Fruit fly (Drosophila melanogaster) whole organism, embryonic: ENCODE data around the gene CG7781.

Source experiments
- Asciz ChIP-seq: fragments of 200-800 bp; sonication (Bioruptor generic); optimal IDR thresholded peaks from 2 replicates; lab custom pipeline; 2017; ENCODE audit warnings: missing biosample characterization, mild to moderate bottlenecking, missing genetic modification characterization, missing genetic modification reagents
- Atf6 ChIP-seq: fragments of 200-800 bp; sonication (Bioruptor generic); IDR thresholded peaks from 2 replicates; pipeline ENCODE4 v1.3.6; 2022; ENCODE audit warnings: missing biosample characterization, missing genetic modification characterization
- BtbVII ChIP-seq: fragments of 200-800 bp; sonication (Bioruptor generic); optimal IDR thresholded peaks from 3 replicates; lab custom pipeline; 2017; ENCODE audit warnings: missing biosample characterization, mild to moderate bottlenecking, missing genetic modification characterization
- Bteb2 ChIP-seq: fragments of 200-800 bp; sonication (Bioruptor generic); optimal IDR thresholded peaks from 2 replicates; lab custom pipeline; 2016; ENCODE audit warnings: missing biosample characterization, missing genetic modification characterization
- C15 ChIP-seq: fragments of 200-800 bp; sonication (Bioruptor generic); IDR thresholded peaks from 3 replicates; pipeline ENCODE4 v1.3.6; 2022; ENCODE audit warnings: missing biosample characterization, missing genetic modification characterization
- CG1024 ChIP-seq: fragments of 200-800 bp; sonication (Bioruptor generic); IDR thresholded peaks from 2 replicates; pipeline ENCODE4 v1.3.6; 2022; ENCODE audit warnings: missing biosample characterization, missing genetic modification characterization
- CG10431 ChIP-seq: fragments of 200-800 bp; sonication (Bioruptor generic); optimal IDR thresholded peaks from 3 replicates; lab custom pipeline; 2018; ENCODE audit warnings: missing biosample characterization, mild to moderate bottlenecking, missing genetic modification characterization
- CG10565 ChIP-seq: fragments of 200-800 bp; sonication (Bioruptor generic); optimal IDR thresholded peaks from 3 replicates; lab custom pipeline; 2016; ENCODE audit warnings: missing biosample characterization, mild to moderate bottlenecking, missing genetic modification characterization
- CG1529 ChIP-seq: fragments of 200-800 bp; sonication (Bioruptor generic); optimal IDR thresholded peaks from 3 replicates; lab custom pipeline; 2018; ENCODE audit warnings: missing biosample characterization, missing genetic modification characterization
- CG2120 ChIP-seq: fragments of 200-800 bp; sonication (Bioruptor generic); optimal IDR thresholded peaks from 3 replicates; lab custom pipeline; 2016; ENCODE audit warnings: missing biosample characterization, missing genetic modification characterization
- CG2129 ChIP-seq: fragments of 200-800 bp; sonication (Bioruptor generic); IDR thresholded peaks from 2 replicates; pipeline ENCODE4 v1.3.6; 2022; ENCODE audit warnings: missing biosample characterization, missing genetic modification characterization; ENCODE audit not compliant: partially characterized antibody
- CG3847 ChIP-seq: fragments of 200-800 bp; sonication (Bioruptor generic); IDR thresholded peaks from 2 replicates; pipeline ENCODE4 v1.3.6; 2022; ENCODE audit warnings: missing biosample characterization, missing genetic modification characterization
- CG4707 ChIP-seq: fragments of 200-800 bp; sonication (Bioruptor generic); optimal IDR thresholded peaks from 2 replicates; lab custom pipeline; 2018; ENCODE audit warnings: missing biosample characterization, mild to moderate bottlenecking, missing genetic modification characterization, moderate library complexity
- CG5953 ChIP-seq: fragments of 200-800 bp; sonication (Bioruptor generic); IDR thresholded peaks from 2 replicates; pipeline ENCODE4 v1.3.6; 2022; ENCODE audit warnings: missing biosample characterization, missing genetic modification characterization
- CG6254 ChIP-seq: fragments of 200-800 bp; sonication (Bioruptor generic); optimal IDR thresholded peaks from 3 replicates; lab custom pipeline; 2017; ENCODE audit warnings: mild to moderate bottlenecking, missing biosample characterization, missing genetic modification reagents, missing genetic modification characterization
- CG6854 ChIP-seq: fragments of 200-800 bp; sonication (Bioruptor generic); optimal IDR thresholded peaks from 3 replicates; lab custom pipeline; 2017; ENCODE audit warnings: missing biosample characterization, mild to moderate bottlenecking, missing genetic modification characterization
- CG7745 ChIP-seq: fragments of 200-800 bp; sonication (Bioruptor generic); optimal IDR thresholded peaks from 2 replicates; lab custom pipeline; 2018; ENCODE audit warnings: missing biosample characterization, mild to moderate bottlenecking, missing genetic modification characterization, moderate library complexity
- CG7963 ChIP-seq: fragments of 200-800 bp; sonication (Bioruptor generic); IDR thresholded peaks from 3 replicates; pipeline ENCODE4 v1.3.6; 2022; ENCODE audit warnings: missing biosample characterization, missing genetic modification characterization; ENCODE audit not compliant: partially characterized antibody
- CG8359 ChIP-seq: fragments of 200-800 bp; sonication (Bioruptor generic); optimal IDR thresholded peaks from 2 replicates; lab custom pipeline; 2017; ENCODE audit warnings: missing biosample characterization, mild to moderate bottlenecking, missing genetic modification characterization, borderline replicate concordance
- CG8944 ChIP-seq: fragments of 200-800 bp; sonication (Bioruptor generic); optimal IDR thresholded peaks from 3 replicates; lab custom pipeline; 2016; ENCODE audit warnings: missing biosample characterization, missing genetic modification characterization
- CrebB ChIP-seq: fragments of 200-800 bp; sonication (Bioruptor generic); optimal IDR thresholded peaks from 3 replicates; lab custom pipeline; 2018; ENCODE audit warnings: missing biosample characterization, mild to moderate bottlenecking, missing genetic modification characterization
- GATAe ChIP-seq: fragments of 200-800 bp; sonication (Bioruptor generic); conservative IDR thresholded peaks from 2 replicates; pipeline ENCODE4 v1.3.6; 2022; ENCODE audit warnings: missing biosample characterization, missing genetic modification characterization
- H2.0 ChIP-seq: fragments of 200-800 bp; sonication (Bioruptor generic); IDR thresholded peaks from 2 replicates; pipeline ENCODE4 v1.3.6; 2022; ENCODE audit warnings: missing biosample characterization, missing genetic modification characterization
- Med ChIP-seq: fragments of 200-800 bp; sonication (Bioruptor generic); peaks from one replicate; lab custom pipeline; 2016; ENCODE audit warnings: missing biosample characterization, missing genetic modification characterization, mild to moderate bottlenecking, inconsistent platforms, moderate library complexity
- Meics ChIP-seq: fragments of 200-800 bp; sonication (Bioruptor generic); optimal IDR thresholded peaks from 2 replicates; lab custom pipeline; 2017; ENCODE audit warnings: missing biosample characterization, mild to moderate bottlenecking, missing genetic modification characterization
- Mes4 ChIP-seq: fragments of 200-800 bp; sonication (Bioruptor generic); optimal IDR thresholded peaks from 2 replicates; lab custom pipeline; 2016; ENCODE audit warnings: missing biosample characterization, missing genetic modification characterization
- NFAT ChIP-seq: fragments of 200-800 bp; sonication (Bioruptor generic); IDR thresholded peaks from 2 replicates; pipeline ENCODE4 v1.3.6; 2022; ENCODE audit warnings: missing biosample characterization, missing genetic modification characterization
- Ptx1 ChIP-seq: fragments of 200-800 bp; sonication (Bioruptor generic); IDR thresholded peaks from 2 replicates; pipeline ENCODE4 v1.3.6; 2022; ENCODE audit warnings: missing biosample characterization, missing genetic modification characterization
- Scr ChIP-seq: fragments of 200-800 bp; sonication (Bioruptor generic); IDR thresholded peaks from 2 replicates; pipeline ENCODE4 v1.3.6; 2022; ENCODE audit warnings: missing biosample characterization, missing genetic modification characterization; ENCODE audit not compliant: partially characterized antibody
- Side ChIP-seq: fragments of 200-800 bp; sonication (Bioruptor generic); optimal IDR thresholded peaks from 2 replicates; lab custom pipeline; 2016; ENCODE audit warnings: missing biosample characterization, missing genetic modification characterization
- Xbp1 ChIP-seq: fragments of 200-800 bp; sonication (Bioruptor generic); optimal IDR thresholded peaks from 3 replicates; lab custom pipeline; 2016; ENCODE audit warnings: missing biosample characterization, mild to moderate bottlenecking, missing genetic modification characterization
- bab2 ChIP-seq: fragments of 200-800 bp; sonication (Bioruptor generic); optimal IDR thresholded peaks from 2 replicates; lab custom pipeline; 2016; ENCODE audit warnings: missing biosample characterization, missing genetic modification characterization
- bcd ChIP-seq: fragments of 200-800 bp; sonication (Bioruptor generic); optimal IDR thresholded peaks from 2 replicates; lab custom pipeline; 2017; ENCODE audit warnings: missing biosample characterization, mild to moderate bottlenecking, missing genetic modification characterization
- crc ChIP-seq: fragments of 200-800 bp; sonication (Bioruptor generic); optimal IDR thresholded peaks from 2 replicates; lab custom pipeline; 2016; ENCODE audit warnings: missing biosample characterization, missing genetic modification characterization
- dmrt11E ChIP-seq: fragments of 200-800 bp; sonication (Bioruptor generic); optimal IDR thresholded peaks from 3 replicates; lab custom pipeline; 2018; ENCODE audit warnings: missing biosample characterization, mild to moderate bottlenecking, missing genetic modification characterization, moderate library complexity
- fd3F ChIP-seq: fragments of 200-800 bp; sonication (Bioruptor generic); optimal IDR thresholded peaks from 2 replicates; lab custom pipeline; 2018; ENCODE audit warnings: missing biosample characterization, mild to moderate bottlenecking, missing genetic modification characterization, moderate library complexity
- fru ChIP-seq: fragments of >200 bp; optimal IDR thresholded peaks from 2 replicates; lab custom pipeline; 2017
- kni ChIP-seq: fragments of 200-800 bp; sonication (Bioruptor generic); optimal IDR thresholded peaks from 3 replicates; lab custom pipeline; 2017; ENCODE audit warnings: mild to moderate bottlenecking, missing biosample characterization, missing genetic modification reagents, missing genetic modification characterization
- lola ChIP-seq, 3 experiments: fragments of >200 bp in 2 of 3; fragments of 200-800 bp in 1 of 3; sonication (Bioruptor generic) in 1 of 3; optimal IDR thresholded peaks; 2 replicates each; lab custom pipeline; 2017 to 2019; ENCODE audit warnings: missing biosample characterization in 3 of 3, missing genetic modification characterization in 3 of 3, mild to moderate bottlenecking in 1 of 3, moderate library complexity in 1 of 3
- nau ChIP-seq: fragments of 200-800 bp; sonication (Bioruptor generic); optimal IDR thresholded peaks from 3 replicates; lab custom pipeline; 2017; ENCODE audit warnings: missing biosample characterization, mild to moderate bottlenecking, missing genetic modification characterization, missing genetic modification reagents
- nmo ChIP-seq: fragments of 200-800 bp; sonication (Bioruptor generic); optimal IDR thresholded peaks from 2 replicates; lab custom pipeline; 2018; ENCODE audit warnings: missing biosample characterization, mild to moderate bottlenecking, missing genetic modification characterization, moderate library complexity
- p53 ChIP-seq: fragments of 200-800 bp; sonication (Bioruptor generic); optimal IDR thresholded peaks from 2 replicates; lab custom pipeline; 2016; ENCODE audit warnings: missing biosample characterization, missing genetic modification characterization
- pita ChIP-seq: fragments of 200-800 bp; sonication (Bioruptor generic); optimal IDR thresholded peaks from 2 replicates; lab custom pipeline; 2017; ENCODE audit warnings: missing biosample characterization, mild to moderate bottlenecking, missing genetic modification characterization
- psq ChIP-seq: fragments of 200-800 bp; sonication (Bioruptor generic); optimal IDR thresholded peaks from 2 replicates; lab custom pipeline; 2017; ENCODE audit warnings: missing biosample characterization, missing genetic modification characterization
- run ChIP-seq: fragments of 200-800 bp; sonication (Bioruptor generic); optimal IDR thresholded peaks from 3 replicates; lab custom pipeline; 2018; ENCODE audit warnings: missing biosample characterization, mild to moderate bottlenecking, missing genetic modification characterization
- slou ChIP-seq: fragments of 200-800 bp; sonication (Bioruptor generic); optimal IDR thresholded peaks from 3 replicates; lab custom pipeline; 2016; ENCODE audit warnings: missing biosample characterization, missing genetic modification characterization
- tap ChIP-seq: fragments of 200-800 bp; optimal IDR thresholded peaks from 3 replicates; lab custom pipeline; 2019; ENCODE audit warnings: missing biosample characterization, mild to moderate bottlenecking, missing genetic modification characterization, moderate library complexity
- tgo ChIP-seq: fragments of 200-800 bp; sonication (Bioruptor generic); IDR thresholded peaks from 3 replicates; pipeline ENCODE4 v1.3.6; 2022; ENCODE audit warnings: missing biosample characterization, missing genetic modification characterization
- unpg ChIP-seq: fragments of 200-800 bp; sonication (Bioruptor generic); optimal IDR thresholded peaks from 3 replicates; lab custom pipeline; 2018; ENCODE audit warnings: missing biosample characterization, mild to moderate bottlenecking, missing genetic modification characterization, moderate library complexity

CG7781 gene

DNA sequence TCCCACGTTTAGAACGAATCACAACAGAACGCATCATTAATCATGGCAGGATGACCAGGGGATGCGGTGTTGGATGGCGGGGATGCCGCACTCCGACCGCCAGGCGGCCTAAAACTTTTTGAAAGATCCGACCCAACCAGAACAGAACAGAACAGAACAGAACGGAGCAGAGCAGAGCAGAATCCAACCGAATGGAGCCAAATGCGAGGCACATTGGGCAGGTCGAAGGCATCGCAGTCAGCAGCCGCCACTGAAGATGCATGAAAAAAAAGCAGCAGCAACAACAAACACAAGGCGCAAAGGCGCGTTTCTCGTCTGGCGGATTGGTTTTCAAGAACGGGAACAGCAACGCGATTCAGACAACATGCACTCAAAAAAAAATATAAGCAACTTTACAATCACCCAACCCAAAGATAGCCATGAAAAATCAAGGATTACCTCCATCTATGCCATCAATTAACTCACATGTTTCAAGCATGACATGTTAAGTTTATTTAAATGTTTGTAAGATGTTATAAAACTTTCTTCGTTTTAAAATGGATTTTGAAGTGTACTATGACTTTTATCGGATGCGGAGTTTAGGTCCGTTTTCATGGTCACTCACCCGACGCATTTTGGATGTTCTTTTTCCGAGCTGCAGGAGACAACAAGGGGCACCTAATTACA, 45.7 kb downstream of the CG7781 start (continued):
- TF ChIP-seq tap (tag; lab: Kevin White, UChicago) (peak; percentile 46), dmrt11E (tag; lab: Kevin White, UChicago) (peak; percentile 95), CG1529 (peak; percentile 52), Ptx1 (no peak), Bteb2 (GFP tag; lab: Kevin White, UChicago) (no peak), CG8359 (GFP tag; lab: Kevin White, UChicago) (peak; percentile 63), pita (GFP tag; lab: Kevin White, UChicago) (no peak), CG6254 (GFP tag; lab: Kevin White, UChicago) (peak; percentile 75), GATAe (GFP tag; lab: Robert Waterston, UW) (no peak), fru (lab: Kevin White, UChicago) (no peak), lola (GFP tag; optimal IDR thresholded peaks at IDR 0.05; lab: Kevin White, UChicago) (peak in 1 of 3 experiments; percentile 93), NFAT (GFP tag; lab: Robert Waterston, UW) (no peak), p53 (GFP tag; lab: Kevin White, UChicago) (no peak), crc (GFP tag; lab: Kevin White, UChicago) (peak; percentile 8), CG10431 (GFP tag; lab: Kevin White, UChicago) (peak; percentile 7), CG7963 (GFP tag; lab: Robert Waterston, UW) (no peak), H2.0 (GFP tag; lab: Robert Waterston, UW) (peak; percentile 35; the same call in 1 of the 2 replicates), nmo (GFP tag; lab: Kevin White, UChicago) (peak; percentile 84), Side (peak; percentile 35), tgo (GFP tag; lab: Robert Waterston, UW) (peak; percentile 33; the same call in 1 of the 3 replicates), kni (GFP tag; lab: Kevin White, UChicago) (no peak), Atf6 (GFP tag; lab: Robert Waterston, UW) (no peak), bab2 (GFP tag; lab: Kevin White, UChicago) (peak; percentile 58), CG2120 (GFP tag; lab: Kevin White, UChicago) (no peak), fd3F (no peak), unpg (peak; percentile 76), CG3847 (GFP tag; lab: Robert Waterston, UW) (peak; percentile 32; the same call in 1 of the 2 replicates), C15 (no peak), nau (GFP tag; lab: Kevin White, UChicago) (no peak), psq (GFP tag; lab: Kevin White, UChicago) (no peak), CG6854 (no peak), CrebB (no peak), Scr (GFP tag; lab: Robert Waterston, UW) (no peak), CG4707 (peak; percentile 25), CG10565 (GFP tag; lab: Kevin White, UChicago) (no peak), CG8944 (GFP tag; lab: Kevin White, UChicago) (peak; percentile 58), CG2129 (GFP tag; lab: Robert Waterston, UW) (no peak), Mes4 (GFP tag; lab: Kevin White, UChicago) (peak; percentile 69), CG7745 (no peak), CG1024 (peak; percentile 56), Xbp1 (peak; percentile 60), BtbVII (peak; percentile 4), run (tag; lab: Kevin White, UChicago) (no peak), Asciz (GFP tag; lab: Kevin White, UChicago) (peak; percentile 58), Med (GFP tag; lab: Kevin White, UChicago) (peak; percentile 91), Meics (GFP tag; lab: Kevin White, UChicago) (peak; percentile 4), CG5953 (GFP tag; lab: Robert Waterston, UW) (0 out of 2 replicates have a peak, but pooled peaks have one; percentile 15), slou (GFP tag; lab: Kevin White, UChicago) (no peak), bcd (peak; percentile 36)
